Fruit fly (Drosophila melanogaster) Kc167 (cell line): ENCODE data around the gene CG14118.

Experiments
- Myc ChIP-seq: fragments of >200 bp; optimal IDR thresholded peaks from 2 replicates; lab custom pipeline; 2017; ENCODE audit warnings: missing external identifiers
- Sin3A ChIP-seq: fragments of >200 bp; optimal IDR thresholded peaks from 2 replicates; lab custom pipeline; 2018; ENCODE audit warnings: missing external identifiers
- h ChIP-seq: fragments of >200 bp; optimal IDR thresholded peaks from 3 replicates; lab custom pipeline; 2018; ENCODE audit warnings: missing external identifiers
- insv ChIP-seq: fragments of >200 bp; optimal IDR thresholded peaks from 3 replicates; lab custom pipeline; 2018; ENCODE audit warnings: missing external identifiers
- psq ChIP-seq: fragments of >200 bp; optimal IDR thresholded peaks from 2 replicates; lab custom pipeline; 2017; ENCODE audit warnings: missing external identifiers
- ttk ChIP-seq: sonication (Bioruptor generic); optimal IDR thresholded peaks from 2 replicates; lab custom pipeline; 2017; ENCODE audit warnings: missing external identifiers

Gene CG14118

DNA sequence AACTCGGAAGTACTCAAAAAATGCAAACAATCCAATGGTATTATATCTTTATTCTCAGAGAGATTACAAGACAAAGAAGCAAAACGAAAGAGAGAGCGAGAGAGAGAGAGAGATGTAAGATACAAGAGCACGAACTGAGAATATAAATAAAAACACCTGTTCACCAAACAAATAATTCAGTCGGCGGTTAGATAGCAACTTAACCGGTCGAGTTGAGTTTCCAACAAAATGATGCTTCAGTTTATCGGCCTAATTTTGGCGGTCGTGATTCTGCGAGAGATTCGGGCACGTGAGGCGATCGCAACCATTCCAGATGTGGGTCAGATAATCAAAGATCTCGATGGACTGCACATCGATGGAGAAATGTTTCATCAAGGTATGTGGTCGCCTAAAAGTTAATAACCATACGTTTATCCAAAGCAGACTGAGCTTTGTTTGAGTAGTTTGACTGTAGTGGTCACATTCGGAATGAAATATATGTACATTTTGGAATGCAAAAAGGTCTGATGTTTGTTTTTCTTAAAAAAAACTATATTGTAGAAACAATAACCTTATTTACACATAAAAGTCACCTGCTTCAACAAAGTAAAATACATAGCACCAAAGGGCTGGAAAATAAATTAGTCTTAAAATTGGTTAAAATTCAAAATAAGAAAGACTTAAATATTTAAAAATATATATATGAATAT is at the start of gene CG14118:
Gene CG14118, plus strand, starts transcription at position 174 of the 689 bp plus-strand sequence.
- TF ChIP-seq ttk (lab: Kevin White, UChicago): no peak
- TF ChIP-seq psq (lab: Kevin White, UChicago): no peak
- no peak for TF ChIP-seq insv (lab: Kevin White, UChicago)
- no peak for TF ChIP-seq Sin3A (lab: Kevin White, UChicago)
- TF ChIP-seq Myc (lab: Kevin White, UChicago): no peak
- no peak for TF ChIP-seq h (lab: Kevin White, UChicago)

dm6 chr3L:12843056-12843799 is 49.2 kb upstream of the CG14118 start, which contains the start of gene nebu:
TSS of gene nebu (minus strand) at chr3L:12843106.
- TF ChIP-seq Sin3A (lab: Kevin White, UChicago) (no peak), insv (lab: Kevin White, UChicago) (no peak), psq (lab: Kevin White, UChicago) (no peak), h (lab: Kevin White, UChicago) (no peak)

- no peak for TF ChIP-seq ttk (lab: Kevin White, UChicago)
- TF ChIP-seq h (lab: Kevin White, UChicago): no peak
- no peak for TF ChIP-seq psq (lab: Kevin White, UChicago)
- no peak for TF ChIP-seq Myc (lab: Kevin White, UChicago)
- no peak for TF ChIP-seq insv (lab: Kevin White, UChicago)
- TF ChIP-seq Sin3A (lab: Kevin White, UChicago): no peak
Observed at dm6 chr3L:12849867-12850301, 42.6 kb upstream of the CG14118 start, which contains the start of the genes CG10948 and Wbp2. TSS of gene CG10948 (minus strand) at chr3L:12850117. TSS of gene Wbp2 (plus strand) at chr3L:12850165.

dm6 chr3L:12853423-12853822 is 39.0 kb upstream of the CG14118 start, which contains the start of gene Ent3:
TSS of gene Ent3 (plus strand) at chr3L:12853646.
- TF ChIP-seq psq (lab: Kevin White, UChicago) (no peak), Sin3A (lab: Kevin White, UChicago) (no peak), ttk (lab: Kevin White, UChicago) (no peak), h (lab: Kevin White, UChicago) (no peak), Myc (lab: Kevin White, UChicago) (no peak), insv (lab: Kevin White, UChicago) (no peak)

DNA sequence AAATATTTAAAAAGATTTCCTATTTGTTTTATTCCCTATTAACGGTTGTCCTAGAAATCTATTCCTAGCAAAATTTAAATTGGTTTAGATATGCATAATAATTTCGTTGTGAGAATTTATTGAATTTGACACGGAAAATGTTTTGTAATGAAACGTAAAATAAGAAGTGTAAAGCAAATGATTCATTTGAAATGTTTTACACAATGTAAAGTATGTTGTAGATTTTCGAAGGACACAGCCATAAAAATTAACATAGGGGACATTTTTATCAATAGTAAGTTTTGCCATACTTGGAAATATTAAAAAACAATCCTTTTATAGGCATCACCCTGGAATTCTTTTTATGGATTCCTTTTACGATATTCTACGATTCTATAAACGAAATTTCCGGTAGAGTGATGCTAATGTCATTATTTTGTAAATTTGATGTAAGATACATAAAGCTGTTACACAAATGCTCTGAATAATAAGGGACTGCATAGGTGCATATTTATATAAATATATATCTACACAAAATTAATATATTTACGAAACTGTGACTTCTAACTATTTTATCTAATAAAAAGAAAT is 34.8 kb upstream of the CG14118 start:
- TF ChIP-seq insv (lab: Kevin White, UChicago) (no peak), psq (lab: Kevin White, UChicago) (no peak), Sin3A (lab: Kevin White, UChicago) (no peak), ttk (lab: Kevin White, UChicago) (no peak), Myc (lab: Kevin White, UChicago) (no peak), h (lab: Kevin White, UChicago) (no peak)

dm6 chr3L:12861255-12861899 is 31.1 kb upstream of the CG14118 start, which contains the start of gene CG32107:
TSS of gene CG32107 (minus strand) at chr3L:12861305.
- TF ChIP-seq psq (lab: Kevin White, UChicago) (no peak), h (lab: Kevin White, UChicago) (no peak), Sin3A (lab: Kevin White, UChicago) (no peak), ttk (lab: Kevin White, UChicago) (no peak), insv (lab: Kevin White, UChicago) (no peak), Myc (lab: Kevin White, UChicago) (no peak)

dm6 chr3L:12862820-12863219 is 29.6 kb upstream of the CG14118 start, which contains the start of gene CG10943:
TSS of gene CG10943 (minus strand) at chr3L:12862920.
- TF ChIP-seq Sin3A (lab: Kevin White, UChicago): no peak
- no peak for TF ChIP-seq Myc (lab: Kevin White, UChicago)
- no peak for TF ChIP-seq insv (lab: Kevin White, UChicago)
- no peak for TF ChIP-seq psq (lab: Kevin White, UChicago)
- no peak for TF ChIP-seq ttk (lab: Kevin White, UChicago)
- TF ChIP-seq h (lab: Kevin White, UChicago): no peak

DNA sequence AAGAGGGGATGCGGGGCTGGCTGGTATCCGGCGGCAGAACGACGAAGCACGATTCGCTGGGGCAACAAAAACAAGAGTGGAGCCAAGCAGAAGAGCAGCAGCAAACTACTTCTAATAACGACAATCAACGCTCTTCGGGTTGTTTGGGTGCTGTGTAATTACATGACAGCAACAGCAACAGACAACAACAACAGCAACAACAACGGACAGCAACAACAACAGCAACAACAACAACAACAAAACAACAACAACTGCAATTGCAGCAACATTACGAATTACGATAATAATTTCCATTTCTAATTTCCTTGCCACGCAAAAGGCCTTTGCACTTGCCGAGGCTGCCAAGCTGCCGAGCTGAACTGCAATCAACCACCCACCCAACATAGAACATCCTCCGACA is 28.0 kb upstream of the CG14118 start:
- TF ChIP-seq psq (lab: Kevin White, UChicago): no peak
- no peak for TF ChIP-seq h (lab: Kevin White, UChicago)

DNA sequence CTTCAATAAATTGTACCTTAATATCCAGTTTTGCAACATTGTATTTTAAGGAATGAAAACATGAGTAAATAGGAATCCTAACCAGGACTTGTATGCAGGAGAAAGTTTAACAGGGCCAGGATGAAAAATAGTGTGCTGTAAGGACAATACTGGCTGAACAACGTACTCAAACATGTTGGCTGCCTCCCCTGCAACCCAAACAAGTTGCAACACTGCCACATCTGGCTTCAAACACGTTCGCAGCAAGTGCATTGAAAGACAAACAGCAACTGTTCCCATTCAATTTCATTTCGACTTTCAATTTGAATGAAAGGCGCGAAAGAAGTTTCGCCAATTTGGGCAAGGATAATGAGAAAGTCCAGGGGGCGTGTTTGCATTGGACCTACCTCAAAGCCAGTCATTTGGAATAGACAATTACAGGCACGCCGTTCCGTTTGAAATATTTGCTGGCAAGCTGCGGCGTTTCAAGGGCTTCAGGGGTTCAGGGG is 24.5 kb upstream of the CG14118 start:
- TF ChIP-seq insv (lab: Kevin White, UChicago): no peak
- TF ChIP-seq ttk (lab: Kevin White, UChicago): no peak
- TF ChIP-seq h (lab: Kevin White, UChicago): no peak
- TF ChIP-seq Myc (lab: Kevin White, UChicago): no peak
- no peak for TF ChIP-seq psq (lab: Kevin White, UChicago)
- TF ChIP-seq Sin3A (lab: Kevin White, UChicago): no peak

DNA sequence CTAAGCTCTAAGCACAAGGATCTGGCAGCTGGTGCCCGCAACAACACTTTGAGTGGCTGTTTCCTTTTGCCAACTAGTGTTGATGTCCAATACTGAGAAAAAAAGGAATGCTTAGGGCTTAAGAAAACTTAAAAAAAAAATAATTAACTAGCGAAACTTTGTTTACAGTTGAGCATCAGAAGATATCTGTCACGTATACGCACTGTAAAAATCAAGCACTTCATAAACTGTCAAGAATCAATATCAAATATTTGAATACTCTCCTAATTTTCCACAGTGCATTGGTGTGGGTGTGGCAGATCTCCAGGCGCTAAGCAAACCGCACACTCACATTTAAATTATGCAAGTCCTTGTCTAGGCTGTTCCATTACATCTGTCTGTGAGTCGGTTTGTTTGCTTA is 18.2 kb upstream of the CG14118 start:
- no peak for TF ChIP-seq ttk (lab: Kevin White, UChicago)
- TF ChIP-seq Myc (lab: Kevin White, UChicago): no peak
- no peak for TF ChIP-seq insv (lab: Kevin White, UChicago)
- TF ChIP-seq psq (lab: Kevin White, UChicago): no peak
